Fruit fly (Drosophila melanogaster) whole organism, embryonic: ENCODE results near the gene jv.

Source experiments
- Aef1 ChIP-seq: fragments of 200-800 bp; sonication (Bioruptor generic); IDR thresholded peaks from 3 replicates; pipeline ENCODE4 v1.3.6; 2022; ENCODE audit warnings: missing biosample characterization, missing genetic modification characterization
- Bgb ChIP-seq: fragments of 200-800 bp; sonication (Bioruptor generic); IDR thresholded peaks from 2 replicates; pipeline ENCODE4 v1.3.6; 2022; ENCODE audit warnings: missing biosample characterization, missing genetic modification characterization; ENCODE audit not compliant: partially characterized antibody
- BtbVII ChIP-seq: fragments of 200-800 bp; sonication (Bioruptor generic); optimal IDR thresholded peaks from 3 replicates; lab custom pipeline; 2017; ENCODE audit warnings: missing biosample characterization, mild to moderate bottlenecking, missing genetic modification characterization
- CG11696 ChIP-seq: fragments of 200-800 bp; sonication (Bioruptor generic); IDR thresholded peaks from 2 replicates; pipeline ENCODE4 v1.3.6; 2022; ENCODE audit warnings: missing biosample characterization, missing genetic modification characterization
- CG12071 ChIP-seq: fragments of 200-800 bp; sonication (Bioruptor generic); optimal IDR thresholded peaks from 3 replicates; lab custom pipeline; 2018; ENCODE audit warnings: missing biosample characterization, mild to moderate bottlenecking, missing genetic modification characterization
- CG12659 ChIP-seq: fragments of 200-800 bp; sonication (Bioruptor generic); optimal IDR thresholded peaks from 3 replicates; lab custom pipeline; 2017; ENCODE audit warnings: mild to moderate bottlenecking, missing biosample characterization, missing genetic modification reagents, missing genetic modification characterization
- CG13287 ChIP-seq: fragments of 200-800 bp; sonication (Bioruptor generic); IDR thresholded peaks from 2 replicates; pipeline ENCODE4 v1.3.6; 2022; ENCODE audit warnings: missing biosample characterization, missing genetic modification characterization; ENCODE audit not compliant: partially characterized antibody
- CG14860 ChIP-seq: fragments of 200-800 bp; sonication (Bioruptor generic); IDR thresholded peaks from 3 replicates; pipeline ENCODE4 v1.3.6; 2022; ENCODE audit warnings: missing biosample characterization, missing genetic modification characterization; ENCODE audit not compliant: partially characterized antibody
- CG1602 ChIP-seq: fragments of 200-800 bp; sonication (Bioruptor generic); optimal IDR thresholded peaks from 3 replicates; lab custom pipeline; 2016; ENCODE audit warnings: missing biosample characterization, missing genetic modification characterization
- CG16863 ChIP-seq: fragments of 200-800 bp; sonication (Bioruptor generic); optimal IDR thresholded peaks from 3 replicates; lab custom pipeline; 2016; ENCODE audit warnings: missing biosample characterization, missing genetic modification characterization
- CG17802 ChIP-seq: fragments of 200-800 bp; sonication (Bioruptor generic); optimal IDR thresholded peaks from 2 replicates; lab custom pipeline; 2018; ENCODE audit warnings: missing biosample characterization, mild to moderate bottlenecking, missing genetic modification characterization, moderate library complexity
- CG1832 ChIP-seq: fragments of 200-800 bp; sonication (Bioruptor generic); optimal IDR thresholded peaks from 2 replicates; lab custom pipeline; 2017; ENCODE audit warnings: missing biosample characterization, mild to moderate bottlenecking, missing genetic modification characterization, inconsistent platforms
- CG2202 ChIP-seq: fragments of 200-800 bp; sonication (Bioruptor generic); optimal IDR thresholded peaks from 2 replicates; lab custom pipeline; 2018; ENCODE audit warnings: missing biosample characterization, mild to moderate bottlenecking, missing genetic modification characterization
- CG2875 ChIP-seq: fragments of 200-800 bp; sonication (Bioruptor generic); optimal IDR thresholded peaks from 2 replicates; lab custom pipeline; 2017; ENCODE audit warnings: missing biosample characterization, mild to moderate bottlenecking, missing genetic modification characterization, missing genetic modification reagents
- CG2889 ChIP-seq: fragments of 200-800 bp; sonication (Bioruptor generic); IDR thresholded peaks from 3 replicates; pipeline ENCODE4 v1.3.6; 2022; ENCODE audit warnings: missing biosample characterization, missing genetic modification characterization
- CG3065 ChIP-seq: fragments of 200-800 bp; sonication (Bioruptor generic); optimal IDR thresholded peaks from 2 replicates; lab custom pipeline; 2016; ENCODE audit warnings: missing biosample characterization, missing genetic modification characterization
- CG33557 ChIP-seq: fragments of 200-800 bp; sonication (Bioruptor generic); optimal IDR thresholded peaks from 2 replicates; lab custom pipeline; 2019; ENCODE audit warnings: missing biosample characterization, mild to moderate bottlenecking, missing genetic modification characterization, moderate library complexity
- CG3407 ChIP-seq: fragments of 200-800 bp; sonication (Bioruptor generic); optimal IDR thresholded peaks from 2 replicates; lab custom pipeline; 2018; ENCODE audit warnings: missing biosample characterization, mild to moderate bottlenecking, missing genetic modification characterization
- CG4328 ChIP-seq: fragments of 200-800 bp; sonication (Bioruptor generic); optimal IDR thresholded peaks from 3 replicates; lab custom pipeline; 2017; ENCODE audit warnings: missing biosample characterization, missing genetic modification reagents, missing genetic modification characterization
- CG4730 ChIP-seq: fragments of 200-800 bp; sonication (Bioruptor generic); IDR thresholded peaks from 2 replicates; pipeline ENCODE4 v1.3.6; 2022; ENCODE audit warnings: missing biosample characterization, missing genetic modification characterization
- CG6689 ChIP-seq: fragments of 200-800 bp; sonication (Bioruptor generic); IDR thresholded peaks from 2 replicates; pipeline ENCODE4 v1.3.6; 2022; ENCODE audit warnings: missing biosample characterization, missing genetic modification characterization
- CG7745 ChIP-seq: fragments of 200-800 bp; sonication (Bioruptor generic); optimal IDR thresholded peaks from 2 replicates; lab custom pipeline; 2018; ENCODE audit warnings: missing biosample characterization, mild to moderate bottlenecking, missing genetic modification characterization, moderate library complexity
- CG7786 ChIP-seq: fragments of 200-800 bp; sonication (Bioruptor generic); optimal IDR thresholded peaks from 2 replicates; lab custom pipeline; 2016; ENCODE audit warnings: missing biosample characterization, missing genetic modification characterization
- CG9215 ChIP-seq: fragments of 200-800 bp; sonication (Bioruptor generic); IDR thresholded peaks from 2 replicates; pipeline ENCODE4 v1.3.6; 2022; ENCODE audit warnings: missing biosample characterization, missing genetic modification characterization
- Doc2 ChIP-seq: fragments of 200-800 bp; sonication (Bioruptor generic); IDR thresholded peaks from 2 replicates; pipeline ENCODE4 v1.3.6; 2022; ENCODE audit warnings: missing biosample characterization, missing genetic modification characterization
- Elba2 ChIP-seq: fragments of 200-800 bp; sonication (Bioruptor generic); optimal IDR thresholded peaks from 3 replicates; lab custom pipeline; 2016; ENCODE audit warnings: missing biosample characterization, missing genetic modification characterization
- Fer3 ChIP-seq: fragments of 200-800 bp; sonication (Bioruptor generic); optimal IDR thresholded peaks from 2 replicates; lab custom pipeline; 2018; ENCODE audit warnings: missing biosample characterization, mild to moderate bottlenecking, missing genetic modification characterization, moderate library complexity
- HLHmδ ChIP-seq: fragments of 200-800 bp; sonication (Bioruptor generic); optimal IDR thresholded peaks from 2 replicates; lab custom pipeline; 2018; ENCODE audit warnings: missing biosample characterization, mild to moderate bottlenecking, missing genetic modification characterization, moderate library complexity
- HmgD ChIP-seq: fragments of 200-800 bp; sonication (Bioruptor generic); optimal IDR thresholded peaks from 3 replicates; lab custom pipeline; 2016; ENCODE audit warnings: missing biosample characterization, missing genetic modification characterization
- Lhr ChIP-seq: fragments of 200-800 bp; sonication (Bioruptor generic); optimal IDR thresholded peaks from 3 replicates; lab custom pipeline; 2017; ENCODE audit warnings: mild to moderate bottlenecking, missing biosample characterization, missing genetic modification reagents, missing genetic modification characterization
- Mad ChIP-seq: fragments of 200-800 bp; sonication (Bioruptor generic); optimal IDR thresholded peaks from 2 replicates; lab custom pipeline; 2016; ENCODE audit warnings: missing biosample characterization, missing genetic modification characterization
- Max ChIP-seq: fragments of 200-800 bp; sonication (Bioruptor generic); optimal IDR thresholded peaks from 2 replicates; lab custom pipeline; 2016; ENCODE audit warnings: missing biosample characterization, mild to moderate bottlenecking, missing genetic modification characterization
- Ptx1 ChIP-seq: fragments of 200-800 bp; sonication (Bioruptor generic); IDR thresholded peaks from 2 replicates; pipeline ENCODE4 v1.3.6; 2022; ENCODE audit warnings: missing biosample characterization, missing genetic modification characterization
- Sry-δ ChIP-seq: fragments of 200-800 bp; sonication (Bioruptor generic); optimal IDR thresholded peaks from 2 replicates; lab custom pipeline; 2016; ENCODE audit warnings: missing biosample characterization, missing genetic modification characterization
- Tbp ChIP-seq: fragments of >200 bp; optimal IDR thresholded peaks from 2 replicates; lab custom pipeline; 2018; ENCODE audit warnings: missing biosample characterization, missing genetic modification characterization
- ac ChIP-seq: fragments of 200-800 bp; sonication (Bioruptor generic); optimal IDR thresholded peaks from 3 replicates; lab custom pipeline; 2017; ENCODE audit warnings: missing biosample characterization, mild to moderate bottlenecking, missing genetic modification characterization
- ara ChIP-seq: fragments of 200-800 bp; sonication (Bioruptor generic); IDR thresholded peaks from 2 replicates; pipeline ENCODE4 v1.3.6; 2022; ENCODE audit warnings: missing biosample characterization, missing genetic modification characterization
- bowl ChIP-seq: fragments of 200-800 bp; sonication (Bioruptor generic); IDR thresholded peaks from 2 replicates; pipeline ENCODE4 v1.3.6; 2022; ENCODE audit warnings: missing biosample characterization, missing genetic modification characterization
- cato ChIP-seq: fragments of 200-800 bp; sonication (Bioruptor generic); optimal IDR thresholded peaks from 2 replicates; lab custom pipeline; 2016; ENCODE audit warnings: missing biosample characterization, missing genetic modification characterization, borderline replicate concordance
- caup ChIP-seq: fragments of 200-800 bp; sonication (Bioruptor generic); optimal IDR thresholded peaks from 3 replicates; lab custom pipeline; 2017; ENCODE audit warnings: missing biosample characterization, mild to moderate bottlenecking, missing genetic modification characterization, moderate library complexity; ENCODE audit not compliant: severe bottlenecking
- dysf ChIP-seq: fragments of 200-800 bp; sonication (Bioruptor generic); IDR thresholded peaks from 3 replicates; pipeline ENCODE4 v1.3.6; 2022; ENCODE audit warnings: missing biosample characterization, missing genetic modification characterization
- eyg ChIP-seq: fragments of 200-800 bp; sonication (Bioruptor generic); optimal IDR thresholded peaks from 3 replicates; lab custom pipeline; 2016; ENCODE audit warnings: missing biosample characterization, missing genetic modification characterization
- fru ChIP-seq: fragments of >200 bp; optimal IDR thresholded peaks from 2 replicates; lab custom pipeline; 2017
- gsb ChIP-seq: fragments of 200-800 bp; sonication (Bioruptor generic); IDR thresholded peaks from 2 replicates; pipeline ENCODE4 v1.3.6; 2022; ENCODE audit warnings: missing biosample characterization, missing genetic modification characterization
- nom ChIP-seq: fragments of 200-800 bp; sonication (Bioruptor generic); optimal IDR thresholded peaks from 2 replicates; lab custom pipeline; 2017; ENCODE audit warnings: missing biosample characterization, missing genetic modification characterization, mild to moderate bottlenecking, moderate library complexity, missing genetic modification reagents
- p53 ChIP-seq: fragments of 200-800 bp; sonication (Bioruptor generic); optimal IDR thresholded peaks from 2 replicates; lab custom pipeline; 2016; ENCODE audit warnings: missing biosample characterization, missing genetic modification characterization
- sens-2 ChIP-seq: fragments of 200-800 bp; sonication (Bioruptor generic); IDR thresholded peaks from 2 replicates; pipeline ENCODE4 v1.3.6; 2022; ENCODE audit warnings: missing biosample characterization, missing genetic modification characterization
- tgo ChIP-seq: fragments of 200-800 bp; sonication (Bioruptor generic); IDR thresholded peaks from 3 replicates; pipeline ENCODE4 v1.3.6; 2022; ENCODE audit warnings: missing biosample characterization, missing genetic modification characterization
- tin ChIP-seq: fragments of 200-800 bp; sonication (Bioruptor generic); optimal IDR thresholded peaks from 3 replicates; lab custom pipeline; 2016; ENCODE audit warnings: missing biosample characterization, missing genetic modification characterization
- twi ChIP-seq: fragments of 200-800 bp; optimal IDR thresholded peaks from 2 replicates; lab custom pipeline; 2019; ENCODE audit warnings: missing biosample characterization, mild to moderate bottlenecking, missing genetic modification characterization, moderate library complexity
- zf30C ChIP-seq: fragments of 200-800 bp; sonication (Bioruptor generic); optimal IDR thresholded peaks from 3 replicates; lab custom pipeline; 2018; ENCODE audit warnings: missing biosample characterization, mild to moderate bottlenecking, missing genetic modification characterization

Gene jv

DNA sequence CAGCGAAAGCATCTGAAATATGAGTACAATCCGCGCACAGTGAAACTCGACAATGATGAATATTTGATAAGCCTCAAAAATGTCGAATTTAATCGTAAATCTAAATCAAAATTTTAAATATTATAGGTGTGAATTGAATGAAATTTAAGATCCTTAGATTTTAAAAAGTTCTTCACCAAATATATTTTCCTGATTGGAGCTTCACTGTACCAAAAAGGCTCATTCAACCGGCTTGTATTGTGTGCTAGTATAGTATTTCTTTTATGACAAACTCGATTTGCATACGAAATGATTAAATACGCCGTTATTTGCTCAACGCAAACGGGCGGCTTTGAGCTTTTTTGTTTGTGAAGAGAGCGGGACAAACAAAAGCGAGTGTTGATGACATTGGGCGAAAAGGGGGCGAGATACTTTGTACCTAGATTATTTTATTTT is 36.3 kb downstream of the jv start (continued):
- TF ChIP-seq HLHmδ (GFP tag; lab: Kevin White, UChicago) = no peak
- TF ChIP-seq CG2889 (GFP tag; lab: Robert Waterston, UW) = peak; percentile 76
- TF ChIP-seq CG2202 (tag; lab: Kevin White, UChicago) = peak; percentile 65
- no peak for TF ChIP-seq p53 (GFP tag; lab: Kevin White, UChicago)
- TF ChIP-seq ac (GFP tag; lab: Kevin White, UChicago) = no peak
- TF ChIP-seq CG7745 (tag; lab: Kevin White, UChicago) = no peak
- TF ChIP-seq Lhr (GFP tag; lab: Kevin White, UChicago) = peak; percentile 39
- TF ChIP-seq CG4328 (GFP tag; lab: Kevin White, UChicago) = peak; percentile 7
- TF ChIP-seq CG4730 (GFP tag; lab: Robert Waterston, UW) = peak; percentile 57
- TF ChIP-seq zf30C (GFP tag; lab: Kevin White, UChicago) = no peak
- peak; percentile 77 for TF ChIP-seq Aef1
- peak; percentile 62 for TF ChIP-seq Max (GFP tag; lab: Kevin White, UChicago)
- TF ChIP-seq CG14860 = no peak
- peak; percentile 85 for TF ChIP-seq tgo (GFP tag; lab: Robert Waterston, UW)
- no peak for TF ChIP-seq Bgb (GFP tag; lab: Robert Waterston, UW)
- peak; percentile 53; the same call in 1 of the 2 replicates for TF ChIP-seq CG11696 (GFP tag; lab: Robert Waterston, UW)
- TF ChIP-seq gsb = peak; percentile 82
- TF ChIP-seq CG7786 (GFP tag; lab: Kevin White, UChicago) = peak; percentile 83
- TF ChIP-seq bowl (GFP tag; lab: Robert Waterston, UW) = peak; percentile 61; the same call in 1 of the 2 replicates
- peak; percentile 30 for TF ChIP-seq CG3065 (GFP tag; lab: Kevin White, UChicago)
- TF ChIP-seq fru (lab: Kevin White, UChicago) = no peak
- TF ChIP-seq sens-2 = 0 out of 2 replicates have a peak, but pooled peaks have one; percentile 30
- TF ChIP-seq CG12071 (GFP tag; lab: Kevin White, UChicago) = peak; percentile 63
- TF ChIP-seq CG9215 (GFP tag; lab: Robert Waterston, UW) = peak; percentile 81
- TF ChIP-seq Sry-δ = peak; percentile 35
- TF ChIP-seq CG6689 (GFP tag; lab: Robert Waterston, UW) = peak; percentile 85
- peak; percentile 86 for TF ChIP-seq BtbVII (GFP tag; lab: Kevin White, UChicago)
- peak; percentile 82 for TF ChIP-seq caup
- peak; percentile 85 for TF ChIP-seq CG12659 (GFP tag; lab: Kevin White, UChicago)
- peak; percentile 3 for TF ChIP-seq CG33557 (GFP tag; lab: Kevin White, UChicago)
- TF ChIP-seq CG16863 (GFP tag; lab: Kevin White, UChicago) = peak; percentile 65
- peak; percentile 73 for TF ChIP-seq CG3407 (GFP tag; lab: Kevin White, UChicago)
- TF ChIP-seq nom (GFP tag; lab: Kevin White, UChicago) = no peak
- no peak for TF ChIP-seq CG1832 (GFP tag; lab: Kevin White, UChicago)
- peak; percentile 34 for TF ChIP-seq twi
- peak; percentile 86 for TF ChIP-seq Ptx1 (GFP tag; lab: Robert Waterston, UW)
- no peak for TF ChIP-seq Elba2 (GFP tag; lab: Kevin White, UChicago)
- no peak for TF ChIP-seq HmgD
- peak; percentile 73 for TF ChIP-seq eyg (GFP tag; lab: Kevin White, UChicago)
- TF ChIP-seq tin = peak; percentile 69
- TF ChIP-seq Fer3 (tag; lab: Kevin White, UChicago) = peak; percentile 89
- no peak for TF ChIP-seq Tbp (GFP tag; lab: Kevin White, UChicago)
- TF ChIP-seq CG1602 (GFP tag; lab: Kevin White, UChicago) = peak; percentile 70
- peak; percentile 79 for TF ChIP-seq CG2875 (GFP tag; lab: Kevin White, UChicago)
- TF ChIP-seq Mad (GFP tag; lab: Kevin White, UChicago) = peak; percentile 75
- TF ChIP-seq cato (GFP tag; lab: Kevin White, UChicago) = no peak
- TF ChIP-seq ara (GFP tag; lab: Robert Waterston, UW) = peak; percentile 75
- TF ChIP-seq Doc2 = 0 out of 2 replicates have a peak, but pooled peaks have one; percentile 49
- peak; percentile 17 for TF ChIP-seq CG17802 (tag; lab: Kevin White, UChicago)
- no peak for TF ChIP-seq CG13287 (GFP tag; lab: Robert Waterston, UW)
- TF ChIP-seq dysf (GFP tag; lab: Robert Waterston, UW) = peak; percentile 92
